Worm (Caenorhabditis elegans): ENCODE measurements around the gene str-180.
A peak's percentile ranks its signal among the peaks of the same experiment; 100 is the strongest.

The str-180 gene

DNA sequence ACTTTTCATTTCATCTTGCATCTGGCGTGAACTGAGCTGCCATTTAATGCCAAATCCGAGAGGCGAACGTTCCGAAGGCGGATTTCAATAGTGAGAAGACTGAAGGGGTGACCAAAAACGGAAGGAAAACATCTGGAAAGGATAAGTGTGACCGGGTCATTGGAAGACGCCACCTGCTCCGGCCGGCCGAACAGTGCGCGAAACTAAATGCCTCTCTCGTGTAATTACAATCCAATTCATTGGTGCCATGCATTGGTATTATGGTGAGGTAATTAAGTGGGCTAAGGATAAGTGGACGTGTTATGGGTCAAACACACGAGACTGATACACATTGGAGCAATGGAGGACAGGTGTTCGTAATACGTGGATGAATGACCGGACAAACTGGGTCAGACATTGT lies 15.9 kb upstream of the str-180 start:
- TF ChIP-seq ZK546.5 (tag; optimal IDR thresholded peaks at IDR 0.05) (no peak), nhr-28 (tag; optimal IDR thresholded peaks at IDR 0.05) (no peak), hmg-11 (tag; optimal IDR thresholded peaks at IDR 0.05) (no peak), ztf-11 (tag; optimal IDR thresholded peaks at IDR 0.05) (no peak), R02D3.7 (tag; optimal IDR thresholded peaks at IDR 0.05) (no peak), ceh-9 (tag; optimal IDR thresholded peaks at IDR 0.05) (no peak), jun-1 (tag; optimal IDR thresholded peaks at IDR 0.05) (no peak), nhr-67 (tag; optimal IDR thresholded peaks at IDR 0.05) (no peak), skn-1 (tag; optimal IDR thresholded peaks at IDR 0.05) (no peak), unc-62 (GFP tag; optimal IDR thresholded peaks at IDR 0.05) (no peak), egl-5 (tag; optimal IDR thresholded peaks at IDR 0.05) (no peak)

- TF ChIP-seq nhr-25 (tag; optimal IDR thresholded peaks at IDR 0.05) (no peak), nhr-23 (tag; optimal IDR thresholded peaks at IDR 0.05) (no peak), skn-1 (tag; optimal IDR thresholded peaks at IDR 0.05) (no peak), zag-1 (tag; optimal IDR thresholded peaks at IDR 0.05) (no peak), lin-39 (tag; optimal IDR thresholded peaks at IDR 0.05) (peak; percentile 36), nhr-77 (tag; optimal IDR thresholded peaks at IDR 0.05) (no peak), tbx-2 (tag; optimal IDR thresholded peaks at IDR 0.05) (no peak), fkh-10 (GFP tag; optimal IDR thresholded peaks at IDR 0.05) (no peak), nhr-43 (tag; optimal IDR thresholded peaks at IDR 0.05; ENCODE audit: poor library complexity, severe bottlenecking) (no peak)
These were observed 15.1 kb upstream of the str-180 start for ce11 chrV:6683740-6684139.

DNA sequence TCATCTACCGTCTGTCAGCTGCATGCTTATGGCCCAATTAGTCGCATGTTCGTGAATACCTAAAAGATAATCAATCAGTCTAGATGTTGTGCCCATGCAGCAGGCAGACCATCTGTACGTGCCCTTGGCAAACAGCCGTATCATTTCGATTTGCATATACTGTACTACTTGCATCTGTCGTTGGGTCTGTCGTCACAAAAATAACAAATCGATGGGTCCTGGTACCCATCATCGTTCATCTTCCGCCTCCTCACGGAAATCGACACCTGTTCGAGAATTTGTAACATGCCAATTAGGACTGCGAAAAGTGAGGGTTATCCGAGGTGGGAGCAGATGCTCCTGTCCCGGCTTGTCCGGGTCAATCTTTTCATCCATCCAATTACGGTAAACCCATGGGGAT lies 14.6 kb upstream of the str-180 start:
- TF ChIP-seq skn-1 (tag; optimal IDR thresholded peaks at IDR 0.05) (no peak), nhr-23 (tag; optimal IDR thresholded peaks at IDR 0.05) (no peak), nhr-67 (tag; optimal IDR thresholded peaks at IDR 0.05) (no peak), unc-62 (GFP tag; optimal IDR thresholded peaks at IDR 0.05) (no peak), ceh-9 (tag; optimal IDR thresholded peaks at IDR 0.05) (no peak), pqm-1 (tag; optimal IDR thresholded peaks at IDR 0.05) (no peak), ceh-28 (tag; optimal IDR thresholded peaks at IDR 0.05) (no peak), nhr-237 (tag; optimal IDR thresholded peaks at IDR 0.05) (no peak), pha-4 (tag; optimal IDR thresholded peaks at IDR 0.05) (no peak), nhr-43 (tag; optimal IDR thresholded peaks at IDR 0.05; ENCODE audit: poor library complexity, severe bottlenecking) (no peak), lin-15B (tag; optimal IDR thresholded peaks at IDR 0.05) (no peak), ceh-16 (tag; optimal IDR thresholded peaks at IDR 0.05) (no peak)

ce11 chrV:6681501-6681900 lies 12.9 kb upstream of the str-180 start, which contains the start of gene egl-46:
egl-46 (minus strand) TSS chrV:6681573.
- TF ChIP-seq snpc-4 (tag; optimal IDR thresholded peaks at IDR 0.05) (no peak), ceh-82 (tag; optimal IDR thresholded peaks at IDR 0.05) (no peak)

DNA sequence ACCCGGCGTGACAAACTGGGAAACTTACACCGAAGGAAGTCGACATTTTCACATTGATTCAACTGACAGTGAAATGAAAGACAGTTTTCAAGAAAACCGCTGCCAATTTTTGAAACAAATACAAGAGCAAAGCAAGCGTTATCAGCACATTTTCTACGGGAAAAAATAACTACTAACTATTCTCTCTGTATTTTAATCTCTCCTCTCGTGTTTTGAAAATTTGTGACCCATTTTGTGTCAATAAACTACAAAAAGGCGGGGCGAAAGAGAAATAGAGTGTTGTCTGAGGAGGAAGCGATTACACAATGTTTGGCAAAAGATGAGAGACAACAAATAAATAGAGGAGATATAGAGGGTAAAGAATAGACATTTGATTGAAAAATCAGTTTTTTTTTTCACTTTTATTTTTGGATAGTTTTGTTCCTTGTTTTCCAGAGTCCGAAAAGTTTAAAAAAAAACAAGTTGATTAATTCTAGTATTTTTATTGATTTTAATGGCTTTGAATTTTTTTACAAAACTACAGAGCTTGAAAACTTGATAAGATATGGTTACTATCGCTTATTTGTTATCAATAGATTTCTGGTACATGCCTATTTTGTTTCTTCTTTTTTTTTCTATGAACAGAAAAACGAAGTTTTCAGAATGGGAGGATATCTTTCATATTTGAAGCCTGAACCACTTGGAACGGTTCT lies 7.7 kb upstream of the str-180 start, which contains the start of gene cest-34:
cest-34 (plus strand) TSS at position 642 of the 692 bp plus-strand sequence.
- TF ChIP-seq ztf-4 (tag; optimal IDR thresholded peaks at IDR 0.05) (no peak), pha-4 (tag; optimal IDR thresholded peaks at IDR 0.05) (peak; percentile 87), elt-2 (tag; optimal IDR thresholded peaks at IDR 0.05) (peak; percentile 18)

DNA sequence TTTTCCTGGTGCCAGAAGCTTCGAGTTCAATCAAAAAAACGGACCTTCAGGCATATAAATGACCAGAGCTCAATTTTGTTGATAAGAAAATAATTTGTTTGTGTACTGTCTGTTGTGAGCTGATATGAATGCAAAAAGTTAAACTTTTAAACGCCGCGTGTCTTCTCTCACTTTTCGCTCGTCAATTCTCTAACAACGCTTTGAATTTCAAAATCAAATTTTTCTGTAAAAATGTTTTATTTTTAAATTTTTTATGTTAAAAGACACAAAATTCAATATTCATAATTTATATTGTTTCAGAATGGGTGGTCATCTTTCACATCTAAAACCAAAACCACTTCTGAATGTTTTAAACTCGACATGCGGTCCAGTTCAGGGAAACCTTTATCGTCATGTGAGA lies 5.3 kb upstream of the str-180 start, which contains the start of gene cest-31:
cest-31 (plus strand) TSS at position 301 of the 400 bp plus-strand sequence.
- no peak for TF ChIP-seq aly-2 (tag; optimal IDR thresholded peaks at IDR 0.05)
- no peak for TF ChIP-seq elt-3 (tag; optimal IDR thresholded peaks at IDR 0.05)
- TF ChIP-seq unc-39 (tag; optimal IDR thresholded peaks at IDR 0.05), result no peak
- no peak for TF ChIP-seq fos-1 (tag; optimal IDR thresholded peaks at IDR 0.05)
- TF ChIP-seq pha-4 (tag; optimal IDR thresholded peaks at IDR 0.05), result no peak
- TF ChIP-seq ama-1 (optimal IDR thresholded peaks at IDR 0.05), result no peak
- no peak for TF ChIP-seq nhr-11 (tag; optimal IDR thresholded peaks at IDR 0.05)
- no peak for TF ChIP-seq ceh-9 (tag; optimal IDR thresholded peaks at IDR 0.05)
- TF ChIP-seq daf-12 (tag; optimal IDR thresholded peaks at IDR 0.05), result no peak
- no peak for TF ChIP-seq nhr-23 (tag; optimal IDR thresholded peaks at IDR 0.05)
- no peak for TF ChIP-seq nhr-76 (tag; optimal IDR thresholded peaks at IDR 0.05)
- no peak for TF ChIP-seq ZK546.5 (tag; optimal IDR thresholded peaks at IDR 0.05)
- TF ChIP-seq fkh-2 (tag; optimal IDR thresholded peaks at IDR 0.05), result no peak
- TF ChIP-seq nhr-67 (tag; optimal IDR thresholded peaks at IDR 0.05), result no peak

All from whole organism, L3 larva.